Worm (Caenorhabditis elegans) whole organism, midembryonic: ENCODE data around the gene gvd-1.

Experiments used
- T22C8.4 ChIP-seq: fragments of 200-800 bp; sonication (Bioruptor generic); IDR thresholded peaks from 2 replicates; pipeline ENCODE4 v1.3.6; 2022; ENCODE audit warnings: missing genetic modification characterization, missing compliant biosample characterization
- cog-1 ChIP-seq: sonication (generic microtip); optimal IDR thresholded peaks from 2 replicates; lab custom pipeline; 2016; ENCODE audit warnings: missing genetic modification characterization, missing compliant biosample characterization
- flt-1 ChIP-seq: fragments of 200-800 bp; sonication (Bioruptor generic); IDR thresholded peaks from 2 replicates; pipeline ENCODE4 v1.3.6; 2022; ENCODE audit warnings: missing genetic modification characterization, missing compliant biosample characterization
- klf-2 ChIP-seq: fragments of 200-800 bp; sonication (Bioruptor generic); conservative IDR thresholded peaks from 2 replicates; pipeline ENCODE4 v1.3.6; 2022; ENCODE audit warnings: missing genetic modification reagents, missing genetic modification characterization, missing compliant biosample characterization
- med-1 ChIP-seq: sonication (generic microtip); optimal IDR thresholded peaks from 2 replicates; lab custom pipeline; 2017; ENCODE audit warnings: missing genetic modification characterization, mild to moderate bottlenecking, missing compliant biosample characterization, antibody characterized with exemption, missing genetic modification reagents; ENCODE audit not compliant: insufficient read depth
- ref-1 ChIP-seq: fragments of 200-800 bp; sonication (Bioruptor generic); conservative IDR thresholded peaks from 2 replicates; pipeline ENCODE4 v1.3.6; 2022; ENCODE audit warnings: missing genetic modification reagents, missing genetic modification characterization, missing compliant biosample characterization
- tab-1 ChIP-seq: fragments of 200-800 bp; sonication (Bioruptor generic); IDR thresholded peaks from 2 replicates; pipeline ENCODE4 v1.3.6; 2022; ENCODE audit warnings: missing genetic modification characterization, missing compliant biosample characterization
- ztf-23 ChIP-seq: fragments of 200-800 bp; sonication (Bioruptor generic); IDR thresholded peaks from 2 replicates; pipeline ENCODE4 v1.3.6; 2022; ENCODE audit warnings: missing genetic modification reagents, missing genetic modification characterization, missing compliant biosample characterization
- ztf-29 ChIP-seq: fragments of 200-800 bp; sonication (Bioruptor generic); IDR thresholded peaks from 2 replicates; pipeline ENCODE4 v1.3.6; 2022; ENCODE audit warnings: missing genetic modification reagents, missing genetic modification characterization, missing compliant biosample characterization

The gvd-1 gene

ce11 chrII:457790-458189 is at the start of gene gvd-1:
TSS of gene gvd-1 (minus strand) at chrII:457890.
- no peak for TF ChIP-seq flt-1 (GFP tag; lab: Robert Waterston, UW)
- 0 out of 2 replicates have a peak, but pooled peaks have one; percentile 9 for TF ChIP-seq T22C8.4

DNA sequence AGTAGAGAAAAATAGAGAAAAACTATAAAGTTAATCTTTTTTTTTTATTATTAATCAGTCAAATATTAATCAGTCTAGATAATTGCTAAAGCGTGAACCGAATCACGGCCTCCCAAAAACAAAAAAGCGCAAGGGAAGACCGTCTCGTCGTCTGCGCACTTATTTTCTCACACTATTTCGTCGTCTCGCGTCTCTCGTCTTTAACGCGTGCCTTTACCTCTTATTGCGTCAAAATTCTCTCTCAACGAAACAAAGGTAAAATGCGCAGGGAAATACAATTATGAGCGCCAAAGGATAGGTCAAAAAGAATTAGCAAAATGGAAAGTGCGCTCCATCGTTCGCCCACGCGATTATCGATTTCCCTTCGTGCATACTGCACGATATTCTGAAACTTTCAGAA is 48.4 kb upstream of the gvd-1 start:
- TF ChIP-seq tab-1 (no peak), flt-1 (GFP tag; lab: Robert Waterston, UW) (0 out of 2 replicates have a peak, but pooled peaks have one; percentile 35)

ce11 chrII:502638-503037 is 44.9 kb upstream of the gvd-1 start:
- TF ChIP-seq T22C8.4 (no peak), klf-2 (GFP tag; lab: Robert Waterston, UW) (no peak), cog-1 (no peak), med-1 (GFP tag; lab: Kevin White, UChicago) (no peak), ztf-29 (GFP tag; lab: Robert Waterston, UW) (no peak), flt-1 (GFP tag; lab: Robert Waterston, UW) (no peak), tab-1 (no peak), ztf-23 (no peak), ref-1 (no peak)

- TF ChIP-seq flt-1 (GFP tag; lab: Robert Waterston, UW), result no peak
- no peak for TF ChIP-seq ref-1
- TF ChIP-seq klf-2 (GFP tag; lab: Robert Waterston, UW), result no peak
- no peak for TF ChIP-seq T22C8.4
- no peak for TF ChIP-seq ztf-29 (GFP tag; lab: Robert Waterston, UW)
- TF ChIP-seq tab-1, result no peak
- no peak for TF ChIP-seq ztf-23
- TF ChIP-seq med-1 (GFP tag; lab: Kevin White, UChicago), result no peak
- TF ChIP-seq cog-1, result no peak
These were observed 37.4 kb upstream of the gvd-1 start, which contains the start of gene sms-5 for ce11 chrII:495124-495523. TSS of gene sms-5 (plus strand) at chrII:495424.

DNA sequence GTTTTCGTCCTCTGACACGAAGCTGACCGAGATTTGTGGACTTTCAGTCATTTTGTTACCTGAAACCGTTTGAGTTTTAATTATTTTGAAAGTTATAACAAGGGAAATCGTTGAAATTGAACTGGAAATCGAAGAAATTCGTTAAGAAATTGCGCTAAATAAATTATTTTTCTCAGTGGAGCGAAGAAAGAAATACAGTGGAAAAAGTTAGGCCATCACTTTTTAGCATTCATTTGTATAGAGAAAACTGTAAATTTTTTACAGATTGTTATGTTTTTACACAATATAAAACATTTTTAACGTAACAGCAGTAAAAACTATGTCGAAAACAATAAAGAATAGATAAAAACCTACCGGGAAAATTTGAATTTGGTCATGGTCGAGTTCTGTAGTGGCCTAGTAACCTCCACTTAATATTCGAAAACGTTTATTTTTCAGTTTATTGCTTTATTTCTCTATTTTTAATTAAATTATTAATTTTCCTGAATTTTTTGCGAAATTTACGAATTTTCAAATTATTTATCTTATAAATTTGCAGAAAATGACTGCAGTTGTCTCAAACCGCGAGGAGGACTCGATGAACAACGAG is 26.7 kb upstream of the gvd-1 start, which contains the start of the genes gldi-1 and prp-21:
Gene gldi-1 (minus strand): TSS at position 51 of the 589 bp plus-strand sequence.
Gene prp-21 (plus strand): TSS at position 539 of the 589 bp plus-strand sequence.
- TF ChIP-seq tab-1, result no peak
- no peak for TF ChIP-seq cog-1
- no peak for TF ChIP-seq med-1 (GFP tag; lab: Kevin White, UChicago)
- no peak for TF ChIP-seq flt-1 (GFP tag; lab: Robert Waterston, UW)
- no peak for TF ChIP-seq ztf-29 (GFP tag; lab: Robert Waterston, UW)
- TF ChIP-seq ref-1, result no peak
- TF ChIP-seq klf-2 (GFP tag; lab: Robert Waterston, UW), result no peak
- TF ChIP-seq T22C8.4, result no peak
- no peak for TF ChIP-seq ztf-23

ce11 chrII:475890-476420 is 18.3 kb upstream of the gvd-1 start, which contains the start of gene nsun-1:
TSS of gene nsun-1 (minus strand) at chrII:475940.
- TF ChIP-seq med-1 (GFP tag; lab: Kevin White, UChicago), result no peak
- TF ChIP-seq tab-1, result no peak
- TF ChIP-seq flt-1 (GFP tag; lab: Robert Waterston, UW), result 0 out of 2 replicates have a peak, but pooled peaks have one; percentile 62
- TF ChIP-seq ref-1, result no peak
- TF ChIP-seq ztf-23, result peak; percentile 67; the same call in 1 of the 2 replicates
- 0 out of 2 replicates have a peak, but pooled peaks have one; percentile 30 for TF ChIP-seq klf-2 (GFP tag; lab: Robert Waterston, UW)

DNA sequence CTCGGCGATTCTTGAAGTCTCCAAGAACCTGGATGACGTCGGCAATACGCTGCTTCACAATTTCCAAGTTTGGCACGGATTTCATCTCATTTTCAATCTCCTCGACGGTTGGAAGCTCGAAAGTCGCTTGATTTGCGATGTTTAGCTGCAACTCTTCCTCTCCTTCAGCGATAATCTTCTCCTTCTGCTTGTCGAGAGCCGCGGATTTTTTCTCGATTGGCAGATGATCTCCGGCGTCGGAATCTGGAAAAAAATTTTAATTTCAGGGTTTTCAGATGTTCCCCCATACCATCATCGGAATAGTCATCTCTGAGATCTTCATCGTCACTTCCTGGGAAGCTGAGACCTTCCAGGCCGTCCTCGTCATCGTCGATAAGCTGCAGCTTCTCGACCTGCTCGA is 17.6 kb upstream of the gvd-1 start:
- TF ChIP-seq ztf-23, result no peak
- TF ChIP-seq T22C8.4, result no peak
- TF ChIP-seq cog-1, result no peak
- no peak for TF ChIP-seq ref-1
- TF ChIP-seq tab-1, result no peak
- no peak for TF ChIP-seq klf-2 (GFP tag; lab: Robert Waterston, UW)
- no peak for TF ChIP-seq flt-1 (GFP tag; lab: Robert Waterston, UW)
- TF ChIP-seq ztf-29 (GFP tag; lab: Robert Waterston, UW), result no peak
- no peak for TF ChIP-seq med-1 (GFP tag; lab: Kevin White, UChicago)

- TF ChIP-seq ztf-29 (GFP tag; lab: Robert Waterston, UW) (no peak), T22C8.4 (no peak), ztf-23 (no peak), ref-1 (no peak), cog-1 (no peak), flt-1 (GFP tag; lab: Robert Waterston, UW) (no peak), klf-2 (GFP tag; lab: Robert Waterston, UW) (no peak), med-1 (GFP tag; lab: Kevin White, UChicago) (no peak), tab-1 (no peak)
These were observed 15.5 kb upstream of the gvd-1 start, which contains the start of gene W07E6.5 for ce11 chrII:473203-473602. TSS of gene W07E6.5 (plus strand) at chrII:473503.

DNA sequence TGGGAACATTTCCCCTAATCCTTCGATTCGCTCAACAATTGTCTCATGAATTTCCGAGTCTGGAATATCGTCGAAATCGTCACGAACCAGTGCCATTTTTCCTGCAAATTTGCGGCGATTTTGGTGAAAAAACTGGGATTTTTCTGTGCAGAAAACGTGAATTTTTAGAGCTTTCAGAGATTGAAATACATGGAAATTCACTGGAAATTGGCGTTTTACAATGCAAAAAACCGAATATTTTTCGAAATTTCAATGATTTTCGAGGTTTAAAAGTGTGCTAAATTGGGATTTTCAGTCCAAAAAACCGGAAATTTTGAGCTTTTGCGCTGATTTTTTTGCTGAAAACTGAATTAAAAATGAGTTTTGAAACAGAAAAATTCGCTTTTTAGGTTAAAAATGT is 12.7 kb upstream of the gvd-1 start, which contains the start of gene tomm-22:
Gene tomm-22 (minus strand): TSS at position 101 of the 400 bp plus-strand sequence.
- TF ChIP-seq ref-1 (no peak), cog-1 (no peak), ztf-29 (GFP tag; lab: Robert Waterston, UW) (no peak), T22C8.4 (no peak), klf-2 (GFP tag; lab: Robert Waterston, UW) (no peak), ztf-23 (no peak), tab-1 (no peak)

DNA sequence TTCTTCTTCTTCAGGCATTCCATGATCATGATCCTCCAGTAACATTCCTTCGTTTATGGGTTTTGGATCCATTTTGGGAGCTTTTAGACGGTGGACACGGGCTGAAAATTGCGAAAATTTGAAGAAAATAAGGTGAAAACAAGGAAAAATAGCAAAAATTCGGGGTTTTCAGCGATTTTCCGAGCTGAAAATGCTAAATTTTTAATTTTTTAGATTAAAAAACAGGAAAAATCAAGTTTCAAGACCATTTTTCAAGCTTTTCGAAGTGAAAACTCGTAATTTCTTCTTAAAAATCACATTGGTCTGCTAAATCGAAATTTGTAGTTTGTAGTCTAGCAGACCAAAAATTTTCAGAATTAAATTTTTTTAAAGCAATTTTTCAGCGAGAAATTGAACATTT is 9.6 kb upstream of the gvd-1 start, which contains the start of gene nfyb-1:
Gene nfyb-1 (minus strand): TSS at position 101 of the 400 bp plus-strand sequence.
- TF ChIP-seq ref-1 (no peak), tab-1 (no peak), ztf-29 (GFP tag; lab: Robert Waterston, UW) (no peak), klf-2 (GFP tag; lab: Robert Waterston, UW) (no peak), med-1 (GFP tag; lab: Kevin White, UChicago) (no peak), flt-1 (GFP tag; lab: Robert Waterston, UW) (no peak)
